Worm (Caenorhabditis elegans) whole organism, L4 larva: ENCODE data around the gene F59F4.3.

Experiments
- F37D6.2 ChIP-seq: sonication (generic microtip); optimal IDR thresholded peaks from 2 replicates; lab custom pipeline; 2016; ENCODE audit warnings: mild to moderate bottlenecking, missing genetic modification characterization, missing compliant biosample characterization
- F49E8.2 ChIP-seq: sonication (generic microtip); optimal IDR thresholded peaks from 2 replicates; lab custom pipeline; 2016; ENCODE audit warnings: missing compliant biosample characterization, mild to moderate bottlenecking, missing genetic modification characterization, borderline replicate concordance
- R02D3.7 ChIP-seq: fragments of 150-350 bp; sonication (generic microtip); optimal IDR thresholded peaks from 3 replicates; lab custom pipeline; 2014; ENCODE audit warnings: missing biosample characterization, missing genetic modification characterization
- T26A8.4 ChIP-seq: fragments of 200-800 bp; sonication (Bioruptor generic); IDR thresholded peaks from 2 replicates; pipeline ENCODE4 v1.3.6; 2022; ENCODE audit warnings: missing genetic modification characterization, missing compliant biosample characterization
- Y48G9A.11 ChIP-seq: fragments of 200-800 bp; sonication (Bioruptor generic); IDR thresholded peaks from 2 replicates; pipeline ENCODE4 v1.3.6; 2022; ENCODE audit warnings: missing genetic modification reagents, missing genetic modification characterization, missing compliant biosample characterization
- ZK546.5 ChIP-seq, 2 experiments: sonication (generic microtip); optimal IDR thresholded peaks; 2 replicates each; lab custom pipeline; 2017; ENCODE audit warnings: missing biosample characterization in 2 of 2, missing genetic modification characterization in 2 of 2
- aly-2 ChIP-seq: sonication (generic microtip); optimal IDR thresholded peaks from 2 replicates; lab custom pipeline; 2018; ENCODE audit warnings: missing biosample characterization, missing genetic modification characterization
- ama-1 ChIP-seq: fragments of 150-350 bp; optimal IDR thresholded peaks from 2 replicates; lab custom pipeline; 2014; ENCODE audit warnings: inconsistent platforms, mixed read lengths
- attf-4 ChIP-seq: sonication (generic microtip); optimal IDR thresholded peaks from 3 replicates; lab custom pipeline; 2017; ENCODE audit warnings: missing biosample characterization, missing genetic modification characterization
- ces-1 ChIP-seq: fragments of 150-350 bp; sonication (generic microtip); optimal IDR thresholded peaks from 4 replicates; lab custom pipeline; 2014; ENCODE audit warnings: missing biosample characterization, missing genetic modification reagents, missing genetic modification characterization
- daf-8 ChIP-seq: fragments of 200-800 bp; sonication (Bioruptor generic); IDR thresholded peaks from 2 replicates; pipeline ENCODE4 v1.3.6; 2022; ENCODE audit warnings: missing genetic modification characterization, missing compliant biosample characterization
- duxl-1 ChIP-seq: sonication (generic microtip); optimal IDR thresholded peaks from 2 replicates; lab custom pipeline; 2016; ENCODE audit warnings: mild to moderate bottlenecking, missing genetic modification characterization, moderate library complexity, missing compliant biosample characterization; ENCODE audit not compliant: poor library complexity
- egl-27 ChIP-seq: sonication (generic microtip); optimal IDR thresholded peaks from 3 replicates; lab custom pipeline; 2017; ENCODE audit warnings: missing biosample characterization, missing genetic modification reagents, missing genetic modification characterization
- fkh-10 ChIP-seq: fragments of 150-350 bp; optimal IDR thresholded peaks from 2 replicates; lab custom pipeline; 2014; ENCODE audit warnings: missing biosample characterization, missing genetic modification reagents, missing genetic modification characterization
- hlh-11 ChIP-seq: fragments of 200-800 bp; sonication (Bioruptor generic); optimal IDR thresholded peaks from 2 replicates; lab custom pipeline; 2018; ENCODE audit warnings: mild to moderate bottlenecking, missing genetic modification characterization, missing compliant biosample characterization
- hmg-1.1 ChIP-seq: fragments of 200-800 bp; sonication (Bioruptor generic); IDR thresholded peaks from 2 replicates; pipeline ENCODE4 v1.3.6; 2022; ENCODE audit warnings: missing genetic modification reagents, missing genetic modification characterization, missing compliant biosample characterization
- lim-7 ChIP-seq: fragments of 200-800 bp; sonication (Bioruptor generic); IDR thresholded peaks from 2 replicates; pipeline ENCODE4 v1.3.6; 2022; ENCODE audit warnings: missing genetic modification characterization, missing compliant biosample characterization
- lin-29 ChIP-seq: fragments of 200-800 bp; sonication (Bioruptor generic); IDR thresholded peaks from 2 replicates; pipeline ENCODE4 v1.3.6; 2022; ENCODE audit warnings: missing genetic modification reagents, missing genetic modification characterization, missing compliant biosample characterization
- lin-38 ChIP-seq: fragments of 200-800 bp; sonication (Bioruptor generic); IDR thresholded peaks from 2 replicates; pipeline ENCODE4 v1.3.6; 2022; ENCODE audit warnings: missing genetic modification reagents, missing genetic modification characterization, missing compliant biosample characterization
- madf-5 ChIP-seq, 2 experiments: fragments of 200-800 bp; sonication (Bioruptor generic); IDR thresholded peaks; 2 replicates each; pipeline ENCODE4 v1.3.6; 2022; ENCODE audit warnings: missing compliant biosample characterization in 2 of 2, missing genetic modification characterization in 2 of 2
- mxl-3 ChIP-seq: fragments of 200-800 bp; sonication (Bioruptor generic); optimal IDR thresholded peaks from 2 replicates; lab custom pipeline; 2018; ENCODE audit warnings: mild to moderate bottlenecking, missing genetic modification characterization, missing compliant biosample characterization
- nhr-10 ChIP-seq: fragments of 150-350 bp; optimal IDR thresholded peaks from 2 replicates; lab custom pipeline; 2014; ENCODE audit warnings: missing biosample characterization, missing genetic modification characterization
- nhr-102 ChIP-seq: sonication (generic microtip); optimal IDR thresholded peaks from 2 replicates; lab custom pipeline; 2016; ENCODE audit warnings: mild to moderate bottlenecking, missing genetic modification characterization, moderate library complexity, missing compliant biosample characterization
- nhr-111 ChIP-seq: fragments of 200-800 bp; sonication (Bioruptor generic); optimal IDR thresholded peaks from 2 replicates; lab custom pipeline; 2018; ENCODE audit warnings: mild to moderate bottlenecking, missing genetic modification characterization, missing compliant biosample characterization
- nhr-25 ChIP-seq: sonication (generic microtip); optimal IDR thresholded peaks from 2 replicates; lab custom pipeline; 2017; ENCODE audit warnings: missing genetic modification characterization, mild to moderate bottlenecking, missing compliant biosample characterization, antibody characterized with exemption, moderate library complexity, borderline replicate concordance; ENCODE audit not compliant: insufficient read depth
- nhr-28 ChIP-seq: fragments of 150-350 bp; optimal IDR thresholded peaks from 2 replicates; lab custom pipeline; 2014; ENCODE audit warnings: missing biosample characterization, missing genetic modification characterization
- nhr-41 ChIP-seq: fragments of 200-800 bp; sonication (Bioruptor generic); IDR thresholded peaks from 2 replicates; pipeline ENCODE4 v1.3.6; 2022; ENCODE audit warnings: missing genetic modification reagents, missing genetic modification characterization, missing compliant biosample characterization
- nhr-42 ChIP-seq: fragments of 200-800 bp; sonication (Bioruptor generic); IDR thresholded peaks from 2 replicates; pipeline ENCODE4 v1.3.6; 2022; ENCODE audit warnings: missing genetic modification characterization, missing compliant biosample characterization
- nhr-48 ChIP-seq: sonication (generic microtip); optimal IDR thresholded peaks from 2 replicates; lab custom pipeline; 2016; ENCODE audit warnings: mild to moderate bottlenecking, missing genetic modification characterization, missing compliant biosample characterization
- nhr-76 ChIP-seq: fragments of 150-350 bp; optimal IDR thresholded peaks from 2 replicates; lab custom pipeline; 2014; ENCODE audit warnings: missing biosample characterization, missing genetic modification characterization
- rbr-2 ChIP-seq: sonication (generic microtip); optimal IDR thresholded peaks from 2 replicates; lab custom pipeline; 2016; ENCODE audit warnings: missing genotype, missing genetic modification characterization, missing compliant biosample characterization
- sdz-12 ChIP-seq: fragments of 200-800 bp; sonication (Bioruptor generic); optimal IDR thresholded peaks from 2 replicates; lab custom pipeline; 2018; ENCODE audit warnings: mild to moderate bottlenecking, missing genetic modification characterization, missing compliant biosample characterization
- skn-1 ChIP-seq: fragments of 150-350 bp; optimal IDR thresholded peaks from 2 replicates; lab custom pipeline; 2014; ENCODE audit warnings: missing biosample characterization, missing genetic modification characterization
- spr-1 ChIP-seq: sonication (generic microtip); optimal IDR thresholded peaks from 2 replicates; lab custom pipeline; 2016; ENCODE audit warnings: mild to moderate bottlenecking, missing genetic modification characterization, missing compliant biosample characterization
- tag-97 ChIP-seq: fragments of 200-800 bp; sonication (Bioruptor generic); IDR thresholded peaks from 2 replicates; pipeline ENCODE4 v1.3.6; 2022; ENCODE audit warnings: missing genetic modification characterization, missing compliant biosample characterization
- zag-1 ChIP-seq: fragments of 150-350 bp; optimal IDR thresholded peaks from 2 replicates; lab custom pipeline; 2014; ENCODE audit warnings: missing biosample characterization, missing genetic modification characterization
- zfp-3 ChIP-seq: fragments of 200-800 bp; sonication (Bioruptor generic); conservative IDR thresholded peaks from 2 replicates; pipeline ENCODE4 v1.3.6; 2022; ENCODE audit warnings: missing genetic modification reagents, missing genetic modification characterization, missing compliant biosample characterization
- zip-11 ChIP-seq: fragments of 200-800 bp; sonication (Bioruptor generic); IDR thresholded peaks from 2 replicates; pipeline ENCODE4 v1.3.6; 2022; ENCODE audit warnings: missing genetic modification characterization, missing compliant biosample characterization
- zip-2 ChIP-seq: fragments of 150-350 bp; optimal IDR thresholded peaks from 2 replicates; lab custom pipeline; 2014; ENCODE audit warnings: missing biosample characterization, missing genetic modification characterization
- ztf-11 ChIP-seq: fragments of 150-350 bp; optimal IDR thresholded peaks from 2 replicates; lab custom pipeline; 2014; ENCODE audit warnings: missing biosample characterization, missing genetic modification characterization
- ztf-7 ChIP-seq: fragments of 150-350 bp; optimal IDR thresholded peaks from 2 replicates; lab custom pipeline; 2014; ENCODE audit warnings: missing biosample characterization, missing genetic modification characterization

Gene F59F4.3

ce11 chrX:15796633-15797032 is 50.8 kb downstream of the F59F4.3 start (continued):
- TF ChIP-seq lin-38 (no peak), ztf-7 (no peak), rbr-2 (tag; lab: Kevin White, UChicago) (peak; percentile 21), nhr-111 (GFP tag; lab: Kevin White, UChicago) (no peak), daf-8 (GFP tag; lab: Robert Waterston, UW) (no peak), zfp-3 (no peak), R02D3.7 (tag; lab: Kevin White, UChicago) (no peak), ztf-11 (no peak), mxl-3 (GFP tag; lab: Kevin White, UChicago) (peak; percentile 15), ZK546.5 (tag; optimal IDR thresholded peaks at IDR 0.05; lab: Kevin White, UChicago) (no peak), skn-1 (tag; lab: Kevin White, UChicago) (no peak), fkh-10 (no peak), hmg-1.1 (GFP tag; lab: Robert Waterston, UW) (no peak), F37D6.2 (tag; lab: Kevin White, UChicago) (no peak), nhr-102 (peak; percentile 42), nhr-10 (tag; lab: Kevin White, UChicago) (no peak), madf-5 (GFP tag; IDR thresholded peaks at IDR 0.05; lab: Robert Waterston, UW) (0 out of 4 replicates have a peak, but pooled peaks of 1 of the 2 experiments have one; percentile 30), spr-1 (tag; lab: Kevin White, UChicago) (no peak), zag-1 (tag; lab: Kevin White, UChicago) (no peak), egl-27 (tag; lab: Kevin White, UChicago) (no peak), aly-2 (tag; lab: Kevin White, UChicago) (no peak), lin-29 (GFP tag; lab: Robert Waterston, UW) (no peak), nhr-42 (no peak), F49E8.2 (tag; lab: Kevin White, UChicago) (no peak), zip-11 (no peak), ama-1 (no peak), ces-1 (no peak), nhr-76 (tag; lab: Kevin White, UChicago) (no peak), nhr-48 (tag; lab: Kevin White, UChicago) (peak; percentile 15), tag-97 (GFP tag; lab: Robert Waterston, UW) (no peak), hlh-11 (tag; lab: Kevin White, UChicago) (no peak), nhr-41 (GFP tag; lab: Robert Waterston, UW) (no peak), attf-4 (tag; lab: Kevin White, UChicago) (no peak)
- TF ChIP-seq, all 104 proteins: peak for 21

- TF ChIP-seq duxl-1 (tag; lab: Kevin White, UChicago): no peak
- TF ChIP-seq lim-7: no peak
- no peak for TF ChIP-seq zip-2 (tag; lab: Kevin White, UChicago)
- no peak for TF ChIP-seq T26A8.4 (GFP tag; lab: Robert Waterston, UW)
- no peak for TF ChIP-seq zfp-3
- no peak for TF ChIP-seq madf-5 (GFP tag; IDR thresholded peaks at IDR 0.05; lab: Robert Waterston, UW)
- no peak for TF ChIP-seq nhr-25 (tag; lab: Kevin White, UChicago)
- TF ChIP-seq sdz-12 (GFP tag; lab: Kevin White, UChicago): no peak
- no peak for TF ChIP-seq ces-1
- no peak for TF ChIP-seq nhr-28 (tag; lab: Kevin White, UChicago)
- TF ChIP-seq mxl-3 (GFP tag; lab: Kevin White, UChicago): no peak
- no peak for TF ChIP-seq Y48G9A.11 (GFP tag; lab: Robert Waterston, UW)
- no peak for TF ChIP-seq lin-29 (GFP tag; lab: Robert Waterston, UW)
These were observed 52.4 kb downstream of the F59F4.3 start, which contains the start of gene Y7A5A.10 for ce11 chrX:15794977-15795376. Gene Y7A5A.10, minus strand, starts transcription at chrX:15795077.
